Fruit fly (Drosophila melanogaster): ENCODE results near the gene CG3808.

DNA sequence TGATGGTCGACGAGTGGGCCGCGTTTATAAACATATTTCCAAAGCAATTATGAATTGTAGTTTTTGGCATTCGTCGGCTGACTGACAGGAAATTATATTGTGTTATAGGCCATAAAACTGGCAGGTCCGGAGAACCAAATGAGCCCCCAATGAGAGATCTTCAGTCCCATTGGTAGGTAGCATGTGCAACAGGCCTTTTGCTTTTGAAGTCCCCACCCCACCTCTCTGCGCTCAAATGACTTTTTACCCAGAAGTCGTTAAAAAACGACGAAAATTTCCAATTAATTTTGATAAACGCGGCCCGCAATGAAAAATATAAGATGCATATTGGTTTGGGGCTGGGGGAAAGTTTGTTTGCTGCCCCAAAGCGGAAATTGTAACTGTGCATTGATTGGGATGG is 47.8 kb upstream of the CG3808 start:
- TF ChIP-seq CG7101 (tag; optimal IDR thresholded peaks at IDR 0.05): no peak
- TF ChIP-seq bab1 (GFP tag; optimal IDR thresholded peaks at IDR 0.05): no peak
- TF ChIP-seq kay (GFP tag; ENCODE audit: borderline replicate concordance): no peak
- TF ChIP-seq ovo (GFP tag; optimal IDR thresholded peaks at IDR 0.05): no peak
- no peak for TF ChIP-seq CG1620 (GFP tag; optimal IDR thresholded peaks at IDR 0.05)
- no peak for TF ChIP-seq CG12768 (GFP tag; optimal IDR thresholded peaks at IDR 0.05)
- TF ChIP-seq CG33017 (tag; optimal IDR thresholded peaks at IDR 0.05): no peak
- no peak for TF ChIP-seq Clk (GFP tag; optimal IDR thresholded peaks at IDR 0.05)
- TF ChIP-seq CG7045 (GFP tag; optimal IDR thresholded peaks at IDR 0.05): no peak
- TF ChIP-seq pad (GFP tag; optimal IDR thresholded peaks at IDR 0.05): no peak
- TF ChIP-seq CG14711 (tag; optimal IDR thresholded peaks at IDR 0.05): no peak
- TF ChIP-seq Crg-1 (GFP tag; optimal IDR thresholded peaks at IDR 0.05): no peak
- TF ChIP-seq cic (GFP tag; optimal IDR thresholded peaks at IDR 0.05): no peak
- no peak for TF ChIP-seq CG5204 (GFP tag; optimal IDR thresholded peaks at IDR 0.05)
